Worm (Caenorhabditis elegans) whole organism, early embryonic: Measurements from ENCODE around the gene zer-1.

Experiments used
- ama-1 ChIP-seq: fragments of 150-350 bp; optimal IDR thresholded peaks from 2 replicates; lab custom pipeline; 2014
- ceh-13 ChIP-seq: fragments of 200-800 bp; sonication (Bioruptor generic); optimal IDR thresholded peaks from 2 replicates; lab custom pipeline; 2018; ENCODE audit warnings: mild to moderate bottlenecking, missing genetic modification characterization, missing compliant biosample characterization
- ceh-36 ChIP-seq: sonication (generic microtip); optimal IDR thresholded peaks from 2 replicates; lab custom pipeline; 2016; ENCODE audit warnings: missing genetic modification characterization, inconsistent platforms, missing compliant biosample characterization
- flt-1 ChIP-seq: fragments of 200-800 bp; sonication (Bioruptor generic); IDR thresholded peaks from 2 replicates; pipeline ENCODE4 v1.3.6; 2022; ENCODE audit warnings: missing genetic modification characterization, missing compliant biosample characterization
- hmbx-1 ChIP-seq: sonication (generic microtip); optimal IDR thresholded peaks from 2 replicates; lab custom pipeline; 2016; ENCODE audit warnings: mild to moderate bottlenecking, missing genetic modification characterization, missing compliant biosample characterization
- hmg-4 ChIP-seq: fragments of 200-800 bp; sonication (Bioruptor generic); optimal IDR thresholded peaks from 2 replicates; lab custom pipeline; 2018; ENCODE audit warnings: mild to moderate bottlenecking, missing genetic modification characterization, missing compliant biosample characterization
- hnd-1 ChIP-seq: sonication (generic microtip); optimal IDR thresholded peaks from 2 replicates; lab custom pipeline; 2016; ENCODE audit warnings: missing genetic modification characterization, missing compliant biosample characterization
- pes-1 ChIP-seq: fragments of 200-800 bp; sonication (Bioruptor generic); IDR thresholded peaks from 2 replicates; pipeline ENCODE4 v1.3.6; 2022; ENCODE audit warnings: missing genetic modification reagents, missing genetic modification characterization, missing compliant biosample characterization
- scrt-1 ChIP-seq: fragments of 200-800 bp; sonication (Bioruptor generic); IDR thresholded peaks from 2 replicates; pipeline ENCODE4 v1.3.6; 2022; ENCODE audit warnings: missing genetic modification characterization, missing compliant biosample characterization
- sea-1 ChIP-seq: fragments of 200-800 bp; sonication (Bioruptor generic); conservative IDR thresholded peaks from 2 replicates; pipeline ENCODE4 v1.3.6; 2022; ENCODE audit warnings: missing genetic modification characterization, missing compliant biosample characterization
- tbx-11 ChIP-seq: fragments of 200-800 bp; sonication (Bioruptor generic); IDR thresholded peaks from 2 replicates; pipeline ENCODE4 v1.3.6; 2022; ENCODE audit warnings: missing genetic modification characterization, missing compliant biosample characterization
- tbx-37 ChIP-seq: fragments of 200-800 bp; sonication (Bioruptor generic); conservative IDR thresholded peaks from 2 replicates; pipeline ENCODE4 v1.3.6; 2022; ENCODE audit warnings: missing genetic modification reagents, missing genetic modification characterization, missing compliant biosample characterization
- tra-4 ChIP-seq: sonication (generic microtip); optimal IDR thresholded peaks from 2 replicates; lab custom pipeline; 2017; ENCODE audit warnings: missing genetic modification characterization, missing compliant biosample characterization

DNA sequence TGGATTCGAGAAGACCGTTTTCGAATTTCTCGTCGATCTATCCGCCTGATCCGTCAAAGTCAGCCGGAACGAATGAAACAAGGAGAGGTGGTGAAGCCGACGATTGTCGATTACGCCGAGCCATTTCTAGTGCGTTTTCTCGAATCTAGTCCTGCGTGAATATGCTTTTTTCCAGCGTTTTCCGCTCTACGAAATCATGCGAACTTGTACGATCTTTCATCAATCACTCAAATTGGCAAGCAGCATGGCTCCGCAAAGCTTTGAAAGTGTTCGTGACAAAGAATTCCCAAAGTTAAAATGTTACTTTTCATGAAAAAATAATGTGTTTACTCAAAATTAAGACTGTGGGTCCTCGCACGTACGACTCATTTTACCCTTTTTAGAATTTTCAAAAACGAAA lies 10.3 kb upstream of the zer-1 start:
- no peak for TF ChIP-seq sea-1 (GFP tag; lab: Robert Waterston, UW)
- no peak for TF ChIP-seq hmg-4 (GFP tag; lab: Kevin White, UChicago)
- TF ChIP-seq ama-1 (lab: Kevin White, UChicago) = no peak
- no peak for TF ChIP-seq tbx-37 (GFP tag; lab: Robert Waterston, UW)
- no peak for TF ChIP-seq hnd-1 (tag; lab: Kevin White, UChicago)
- TF ChIP-seq tra-4 (tag; lab: Kevin White, UChicago) = no peak
- TF ChIP-seq ceh-13 (GFP tag; lab: Kevin White, UChicago) = no peak
- no peak for TF ChIP-seq scrt-1
- TF ChIP-seq tbx-11 (GFP tag; lab: Robert Waterston, UW) = no peak
- TF ChIP-seq ceh-36 (tag; lab: Kevin White, UChicago) = no peak
- TF ChIP-seq pes-1 (GFP tag; lab: Robert Waterston, UW) = no peak
- TF ChIP-seq hmbx-1 (tag; lab: Kevin White, UChicago) = no peak
- no peak for TF ChIP-seq flt-1 (GFP tag; lab: Robert Waterston, UW)
